Fruit fly (Drosophila melanogaster) whole organism, embryonic: ENCODE results near the gene CG6409.

ENCODE experiments used
- MESR4 ChIP-seq: fragments of 200-800 bp; sonication (Bioruptor generic); optimal IDR thresholded peaks from 2 replicates; lab custom pipeline; 2018; ENCODE audit warnings: missing biosample characterization, mild to moderate bottlenecking, missing genetic modification characterization, moderate library complexity
- insv ChIP-seq, 2 experiments: fragments of 200-800 bp; sonication (Bioruptor generic); optimal IDR thresholded peaks; 3 replicates each; lab custom pipeline; 2016 to 2018; ENCODE audit warnings: missing biosample characterization in 2 of 2, missing genetic modification characterization in 2 of 2

DNA sequence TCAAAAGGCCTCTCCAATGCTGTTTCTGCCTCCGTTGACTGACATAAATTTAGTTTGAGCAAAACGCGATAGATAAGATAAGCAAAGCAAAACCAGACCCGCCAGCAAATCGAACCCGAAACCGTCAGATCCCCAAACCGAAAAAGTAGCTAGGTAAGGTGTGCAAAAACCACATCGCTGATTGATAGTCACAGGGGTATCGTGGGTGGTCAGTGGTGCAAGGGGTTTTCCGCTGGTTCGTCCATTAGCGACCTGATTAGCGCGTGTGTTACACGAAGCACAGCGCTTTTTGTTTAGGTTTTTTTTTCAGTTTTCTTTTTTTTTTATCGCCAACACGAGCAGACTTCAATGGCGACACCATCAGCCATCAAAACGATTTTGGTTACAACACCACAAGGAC is 18.3 kb downstream of the CG6409 start:
- no peak for TF ChIP-seq insv (GFP tag; optimal IDR thresholded peaks at IDR 0.05; lab: Kevin White, UChicago)
- TF ChIP-seq MESR4 (GFP tag; lab: Kevin White, UChicago): no peak
